Worm (Caenorhabditis elegans) whole organism, late embryonic: ENCODE measurements around the gene C49A9.2.

Experiments
- ceh-22 ChIP-seq: sonication (generic microtip); optimal IDR thresholded peaks from 2 replicates; lab custom pipeline; 2017; ENCODE audit warnings: missing biosample characterization, missing genetic modification characterization
- pha-4 ChIP-seq: fragments of 150-350 bp; optimal IDR thresholded peaks from 2 replicates; lab custom pipeline; 2018; ENCODE audit warnings: missing biosample characterization, missing genetic modification reagents, missing genetic modification characterization

DNA sequence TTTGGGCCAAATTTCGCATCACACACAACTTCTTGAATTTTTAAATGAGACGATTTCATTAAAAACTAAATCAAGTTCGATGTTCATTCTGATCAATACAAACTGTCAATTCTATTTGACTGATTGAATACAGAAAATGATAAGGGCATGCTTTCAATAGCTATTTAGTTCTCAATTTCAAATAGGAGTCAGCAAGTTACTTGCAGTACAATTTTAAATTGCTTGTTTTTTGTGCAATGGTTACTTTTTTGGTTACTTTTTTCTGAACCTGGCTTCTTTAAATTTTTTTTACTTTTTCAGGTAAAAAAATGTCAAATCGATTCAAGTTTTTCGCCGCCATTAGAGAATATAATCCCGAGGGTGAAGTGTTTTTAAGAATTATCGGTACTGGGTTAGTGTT lies at the start of gene C49A9.2:
- TF ChIP-seq ceh-22 (tag; lab: Kevin White, UChicago) (no peak), pha-4 (tag; lab: Kevin White, UChicago) (no peak)
